Worm (Caenorhabditis elegans) whole organism, young adult: Measurements from ENCODE around the gene T23B5.3.

Experiments
- B0019.2 ChIP-seq: fragments of 200-800 bp; sonication (Bioruptor generic); conservative IDR thresholded peaks from 2 replicates; pipeline ENCODE4 v1.3.6; 2022; ENCODE audit warnings: missing genetic modification reagents, missing genetic modification characterization, missing compliant biosample characterization
- F37B4.10 ChIP-seq: fragments of 200-800 bp; sonication (Bioruptor generic); IDR thresholded peaks from 2 replicates; pipeline ENCODE4 v1.3.6; 2022; ENCODE audit warnings: missing genetic modification characterization, missing compliant biosample characterization
- K11D2.4 ChIP-seq: fragments of 200-800 bp; sonication (Bioruptor generic); IDR thresholded peaks from 2 replicates; pipeline ENCODE4 v1.3.6; 2022; ENCODE audit warnings: missing genetic modification reagents, missing genetic modification characterization, missing compliant biosample characterization
- T07F8.4 ChIP-seq: sonication (generic microtip); optimal IDR thresholded peaks from 2 replicates; lab custom pipeline; 2016; ENCODE audit warnings: mild to moderate bottlenecking, missing genetic modification characterization, moderate library complexity, missing compliant biosample characterization
- T26A5.8 ChIP-seq: sonication (generic microtip); optimal IDR thresholded peaks from 2 replicates; lab custom pipeline; 2016; ENCODE audit warnings: missing genetic modification characterization, missing compliant biosample characterization
- Y53G8AR.9 ChIP-seq: fragments of 200-800 bp; sonication (Bioruptor generic); conservative IDR thresholded peaks from 2 replicates; pipeline ENCODE4 v1.3.6; 2022; ENCODE audit warnings: missing genetic modification reagents, missing genetic modification characterization, missing compliant biosample characterization
- Y56A3A.18 ChIP-seq: fragments of 200-800 bp; sonication (Bioruptor generic); IDR thresholded peaks from 2 replicates; pipeline ENCODE4 v1.3.6; 2022; ENCODE audit warnings: missing genetic modification reagents, missing genetic modification characterization, missing compliant biosample characterization
- Y95B8A.8 ChIP-seq: fragments of 200-800 bp; sonication (Bioruptor generic); IDR thresholded peaks from 2 replicates; pipeline ENCODE4 v1.3.6; 2022; ENCODE audit warnings: missing genetic modification reagents, missing genetic modification characterization, missing compliant biosample characterization
- ama-1 ChIP-seq, 3 experiments: fragments of 150-350 bp in 1 of 3; sonication (generic microtip) in 2 of 3; optimal IDR thresholded peaks; 2 replicates each; lab custom pipeline; 2014 to 2018; ENCODE audit warnings: missing biosample characterization in 2 of 3, missing genetic modification characterization in 2 of 3, missing genetic modification reagents in 2 of 3
- aptf-2 ChIP-seq: fragments of 200-800 bp; sonication (Bioruptor generic); conservative IDR thresholded peaks from 2 replicates; pipeline ENCODE4 v1.3.6; 2022; ENCODE audit warnings: missing genetic modification reagents, missing genetic modification characterization, missing compliant biosample characterization
- atf-7 ChIP-seq: sonication (generic microtip); optimal IDR thresholded peaks from 2 replicates; lab custom pipeline; 2017; ENCODE audit warnings: mild to moderate bottlenecking, missing genetic modification characterization, missing compliant biosample characterization
- attf-3 ChIP-seq: fragments of 200-800 bp; sonication (Bioruptor generic); conservative IDR thresholded peaks from 2 replicates; pipeline ENCODE4 v1.3.6; 2022; ENCODE audit warnings: missing genetic modification reagents, missing genetic modification characterization, missing compliant biosample characterization
- cebp-2 ChIP-seq: fragments of 200-800 bp; sonication (Bioruptor generic); IDR thresholded peaks from 2 replicates; pipeline ENCODE4 v1.3.6; 2022; ENCODE audit warnings: missing genetic modification characterization, missing compliant biosample characterization
- ceh-100 ChIP-seq: fragments of 200-800 bp; sonication (Bioruptor generic); IDR thresholded peaks from 2 replicates; pipeline ENCODE4 v1.3.6; 2022; ENCODE audit warnings: missing genetic modification reagents, missing genetic modification characterization, missing compliant biosample characterization
- chd-7 ChIP-seq: sonication (generic microtip); optimal IDR thresholded peaks from 2 replicates; lab custom pipeline; 2016; ENCODE audit warnings: mild to moderate bottlenecking, missing genetic modification characterization, moderate library complexity, missing compliant biosample characterization
- die-1 ChIP-seq: sonication (generic microtip); optimal IDR thresholded peaks from 2 replicates; lab custom pipeline; 2016; ENCODE audit warnings: missing genotype, mild to moderate bottlenecking, missing genetic modification characterization, missing compliant biosample characterization
- dpff-1 ChIP-seq: sonication (generic microtip); optimal IDR thresholded peaks from 2 replicates; lab custom pipeline; 2017; ENCODE audit warnings: mild to moderate bottlenecking, missing genetic modification characterization, missing compliant biosample characterization
- egrh-3 ChIP-seq: fragments of 200-800 bp; sonication (Bioruptor generic); IDR thresholded peaks from 2 replicates; pipeline ENCODE4 v1.3.6; 2022; ENCODE audit warnings: missing genetic modification reagents, missing genetic modification characterization, missing compliant biosample characterization
- fkh-3 ChIP-seq: sonication (generic microtip); optimal IDR thresholded peaks from 2 replicates; lab custom pipeline; 2016; ENCODE audit warnings: mild to moderate bottlenecking, missing genetic modification characterization, missing compliant biosample characterization
- hmg-1.2 ChIP-seq: fragments of 200-800 bp; sonication (Bioruptor generic); IDR thresholded peaks from 2 replicates; pipeline ENCODE4 v1.3.6; 2022; ENCODE audit warnings: missing genetic modification reagents, missing genetic modification characterization, missing compliant biosample characterization
- let-607 ChIP-seq, 2 experiments: fragments of 200-800 bp in 1 of 2; sonication (Bioruptor generic) in 1 of 2; sonication (generic microtip) in 1 of 2; optimal IDR thresholded peaks; 2 replicates each; lab custom pipeline; 2016 to 2018; ENCODE audit warnings: mild to moderate bottlenecking in 2 of 2, missing compliant biosample characterization in 2 of 2, missing genetic modification characterization in 2 of 2, moderate library complexity in 2 of 2, missing genotype in 1 of 2
- lir-1 ChIP-seq: fragments of 200-800 bp; sonication (Bioruptor generic); conservative IDR thresholded peaks from 2 replicates; pipeline ENCODE4 v1.3.6; 2022; ENCODE audit warnings: missing genetic modification reagents, missing genetic modification characterization, missing compliant biosample characterization
- madf-6 ChIP-seq: fragments of 200-800 bp; sonication (Bioruptor generic); IDR thresholded peaks from 2 replicates; pipeline ENCODE4 v1.3.6; 2022; ENCODE audit warnings: missing genetic modification reagents, missing genetic modification characterization, missing compliant biosample characterization
- madf-8 ChIP-seq: fragments of 200-800 bp; sonication (Bioruptor generic); conservative IDR thresholded peaks from 2 replicates; pipeline ENCODE4 v1.3.6; 2022; ENCODE audit warnings: missing genetic modification reagents, missing genetic modification characterization, missing compliant biosample characterization
- nfya-2 ChIP-seq: fragments of 200-800 bp; sonication (Bioruptor generic); IDR thresholded peaks from 2 replicates; pipeline ENCODE4 v1.3.6; 2022; ENCODE audit warnings: missing genetic modification reagents, missing genetic modification characterization, missing compliant biosample characterization
- nfyb-1 ChIP-seq: fragments of 200-800 bp; sonication (Bioruptor generic); IDR thresholded peaks from 2 replicates; pipeline ENCODE4 v1.3.6; 2022; ENCODE audit warnings: missing genetic modification reagents, missing genetic modification characterization, missing compliant biosample characterization
- nhr-80 ChIP-seq: sonication (generic microtip); optimal IDR thresholded peaks from 2 replicates; lab custom pipeline; 2016; ENCODE audit warnings: missing genetic modification characterization, missing compliant biosample characterization
- nhr-90 ChIP-seq: sonication (generic microtip); optimal IDR thresholded peaks from 2 replicates; lab custom pipeline; 2016; ENCODE audit warnings: missing genotype, mild to moderate bottlenecking, missing genetic modification characterization, missing compliant biosample characterization
- pbrm-1 ChIP-seq: fragments of 200-800 bp; sonication (Bioruptor generic); IDR thresholded peaks from 2 replicates; pipeline ENCODE4 v1.3.6; 2022; ENCODE audit warnings: missing genetic modification reagents, missing genetic modification characterization, missing compliant biosample characterization
- sea-2 ChIP-seq: fragments of 200-800 bp; sonication (Bioruptor generic); IDR thresholded peaks from 2 replicates; pipeline ENCODE4 v1.3.6; 2022; ENCODE audit warnings: missing genetic modification characterization, missing compliant biosample characterization
- somi-1 ChIP-seq: fragments of 200-800 bp; sonication (Bioruptor generic); optimal IDR thresholded peaks from 2 replicates; lab custom pipeline; 2018; ENCODE audit warnings: mild to moderate bottlenecking, missing genetic modification characterization, missing compliant biosample characterization
- sptf-2 ChIP-seq: fragments of 200-800 bp; sonication (Bioruptor generic); optimal IDR thresholded peaks from 2 replicates; lab custom pipeline; 2018; ENCODE audit warnings: mild to moderate bottlenecking, missing genetic modification characterization, missing compliant biosample characterization
- tbp1 ChIP-seq: fragments of 200-800 bp; sonication (Bioruptor generic); optimal IDR thresholded peaks from 2 replicates; lab custom pipeline; 2018; ENCODE audit warnings: mild to moderate bottlenecking, missing genetic modification characterization, missing compliant biosample characterization
- tbx-9 ChIP-seq: sonication (generic microtip); optimal IDR thresholded peaks from 2 replicates; lab custom pipeline; 2016; ENCODE audit warnings: borderline replicate concordance, missing genetic modification characterization, inconsistent platforms, missing compliant biosample characterization
- xnd-1 ChIP-seq: sonication (generic microtip); optimal IDR thresholded peaks from 2 replicates; lab custom pipeline; 2016; ENCODE audit warnings: missing genotype, missing genetic modification reagents, missing genetic modification characterization, missing compliant biosample characterization
- zfh-2 ChIP-seq: fragments of 200-800 bp; sonication (Bioruptor generic); conservative IDR thresholded peaks from 2 replicates; pipeline ENCODE4 v1.3.6; 2022; ENCODE audit warnings: missing genetic modification reagents, missing genetic modification characterization, missing compliant biosample characterization
- ztf-25 ChIP-seq: fragments of 200-800 bp; sonication (Bioruptor generic); IDR thresholded peaks from 2 replicates; pipeline ENCODE4 v1.3.6; 2022; ENCODE audit warnings: missing genetic modification reagents, missing genetic modification characterization, missing compliant biosample characterization
- ztf-28 ChIP-seq: fragments of 200-800 bp; sonication (Bioruptor generic); IDR thresholded peaks from 2 replicates; pipeline ENCODE4 v1.3.6; 2022; ENCODE audit warnings: missing genetic modification reagents, missing genetic modification characterization, missing compliant biosample characterization
- ztf-6 ChIP-seq: fragments of 200-800 bp; sonication (Bioruptor generic); IDR thresholded peaks from 2 replicates; pipeline ENCODE4 v1.3.6; 2022; ENCODE audit warnings: missing genetic modification reagents, missing genetic modification characterization, missing compliant biosample characterization

T23B5.3 gene

DNA sequence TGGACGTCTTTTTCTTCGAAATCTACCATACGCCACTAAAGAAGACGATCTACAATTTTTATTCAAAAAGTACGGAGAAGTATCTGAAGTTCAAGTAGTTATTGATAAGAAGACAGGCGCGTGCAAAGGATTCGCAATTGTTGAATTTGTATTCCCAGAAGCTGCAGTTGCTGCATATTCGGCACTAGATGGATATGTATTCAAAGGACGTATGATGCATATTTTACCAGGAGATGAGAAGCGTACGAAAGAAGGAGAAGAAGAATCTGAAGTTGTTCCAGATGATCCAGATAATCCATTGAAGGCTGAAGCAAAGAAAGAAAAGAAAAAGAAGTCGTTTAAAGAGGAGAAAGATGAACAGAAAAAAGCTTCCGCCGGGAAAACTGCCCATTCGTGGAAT lies 37.5 kb downstream of the T23B5.3 start:
- TF ChIP-seq T26A5.8 (tag; lab: Kevin White, UChicago) = no peak
- no peak for TF ChIP-seq tbx-9
- TF ChIP-seq tbp1 (GFP tag; lab: Kevin White, UChicago) = no peak

ce11 chrIV:12728162-12728561 lies 39.7 kb downstream of the T23B5.3 start:
- TF ChIP-seq xnd-1 (tag; lab: Kevin White, UChicago) = no peak
- peak; percentile 21 for TF ChIP-seq nhr-80

DNA sequence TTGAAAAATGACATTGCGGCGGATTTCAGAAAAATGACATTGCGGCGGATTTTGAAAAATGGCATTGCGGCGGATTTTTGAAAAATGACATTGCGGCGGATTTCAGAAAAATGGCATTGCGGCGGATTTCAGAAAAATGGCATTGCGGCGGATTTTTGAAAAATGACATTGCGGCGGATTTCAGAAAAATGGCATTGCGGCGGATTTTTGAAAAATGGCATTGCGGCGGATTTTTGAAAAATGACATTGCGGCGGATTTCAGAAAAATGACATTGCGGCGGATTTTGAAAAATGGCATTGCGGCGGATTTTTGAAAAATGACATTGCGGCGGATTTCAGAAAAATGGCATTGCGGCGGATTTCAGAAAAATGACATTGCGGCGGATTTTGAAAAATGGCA lies 42.2 kb downstream of the T23B5.3 start:
- TF ChIP-seq ztf-6 (GFP tag; lab: Robert Waterston, UW) = peak; percentile 57; the same call in 1 of the 2 replicates
- TF ChIP-seq madf-6 = 0 out of 2 replicates have a peak, but pooled peaks have one; percentile 3
- 0 out of 2 replicates have a peak, but pooled peaks have one; percentile 58 for TF ChIP-seq nfyb-1
- TF ChIP-seq Y95B8A.8 = peak; percentile 50; the same call in 1 of the 2 replicates

DNA sequence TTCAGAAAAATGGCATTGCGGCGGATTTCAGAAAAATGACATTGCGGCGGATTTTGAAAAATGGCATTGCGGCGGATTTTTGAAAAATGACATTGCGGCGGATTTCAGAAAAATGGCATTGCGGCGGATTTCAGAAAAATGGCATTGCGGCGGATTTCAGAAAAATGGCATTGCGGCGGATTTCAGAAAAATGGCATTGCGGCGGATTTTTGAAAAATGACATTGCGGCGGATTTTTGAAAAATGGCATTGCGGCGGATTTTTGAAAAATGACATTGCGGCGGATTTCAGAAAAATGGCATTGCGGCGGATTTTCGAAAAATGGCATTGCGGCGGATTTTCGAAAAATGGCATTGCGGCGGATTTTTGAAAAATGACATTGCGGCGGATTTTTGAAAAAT lies 43.0 kb downstream of the T23B5.3 start:
- TF ChIP-seq F37B4.10 (0 out of 2 replicates have a peak, but pooled peaks have one; percentile 63), ztf-25 (GFP tag; lab: Robert Waterston, UW) (0 out of 2 replicates have a peak, but pooled peaks have one; percentile 53), cebp-2 (GFP tag; lab: Robert Waterston, UW) (0 out of 2 replicates have a peak, but pooled peaks have one; percentile 25), Y53G8AR.9 (0 out of 2 replicates have a peak, but pooled peaks have one; percentile 36), nfya-2 (GFP tag; lab: Robert Waterston, UW) (peak; percentile 4; the same call in 1 of the 2 replicates)

ce11 chrIV:12741438-12741837 lies 53.0 kb downstream of the T23B5.3 start, which contains the start of gene T23F6.5:
Gene T23F6.5 (minus strand): TSS chrIV:12741538.
- no peak for TF ChIP-seq somi-1 (GFP tag; lab: Kevin White, UChicago)
- no peak for TF ChIP-seq dpff-1
- TF ChIP-seq sptf-2 = no peak
- no peak for TF ChIP-seq sea-2 (GFP tag; lab: Robert Waterston, UW)
- no peak for TF ChIP-seq aptf-2 (GFP tag; lab: Robert Waterston, UW)
- no peak for TF ChIP-seq ztf-25 (GFP tag; lab: Robert Waterston, UW)

DNA sequence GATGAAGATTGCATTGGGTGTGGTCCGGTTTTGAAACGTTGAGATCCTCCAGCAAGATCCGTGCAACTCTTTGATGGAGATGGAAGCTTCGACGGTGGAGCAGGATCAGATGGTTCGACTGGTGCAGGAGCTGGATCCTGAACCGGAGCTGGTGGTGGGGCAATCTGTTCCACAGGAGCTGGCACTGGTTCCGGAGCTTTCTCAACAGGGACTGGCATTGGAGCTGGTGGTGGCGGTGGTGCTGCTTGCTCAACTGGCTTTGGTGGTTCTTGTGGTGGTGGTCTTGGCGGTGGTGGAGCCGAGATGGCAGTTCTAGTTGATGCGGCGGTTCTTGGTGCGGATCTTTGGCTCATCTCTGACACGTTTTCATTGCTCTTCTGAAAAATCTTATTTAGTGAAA lies 55.2 kb downstream of the T23B5.3 start:
- TF ChIP-seq Y56A3A.18 (GFP tag; lab: Robert Waterston, UW) (no peak), atf-7 (tag; lab: Kevin White, UChicago) (no peak), K11D2.4 (no peak), pbrm-1 (GFP tag; lab: Robert Waterston, UW) (no peak), madf-6 (no peak), madf-8 (no peak), F37B4.10 (0 out of 2 replicates have a peak, but pooled peaks have one; percentile 30), fkh-3 (tag; lab: Kevin White, UChicago) (no peak), die-1 (tag; lab: Kevin White, UChicago) (no peak), egrh-3 (GFP tag; lab: Robert Waterston, UW) (peak; percentile 46; the same call in 1 of the 2 replicates), zfh-2 (GFP tag; lab: Robert Waterston, UW) (peak; percentile 82), T07F8.4 (tag; lab: Kevin White, UChicago) (no peak), lir-1 (GFP tag; lab: Robert Waterston, UW) (no peak), let-607 (tag; optimal IDR thresholded peaks at IDR 0.05; lab: Kevin White, UChicago) (no peak), nhr-90 (tag; lab: Kevin White, UChicago) (no peak), nfyb-1 (no peak), attf-3 (GFP tag; lab: Robert Waterston, UW) (no peak), chd-7 (tag; lab: Kevin White, UChicago) (no peak), ama-1 (optimal IDR thresholded peaks at IDR 0.05; lab: Kevin White, UChicago) (no peak), ama-1 (GFP tag; optimal IDR thresholded peaks at IDR 0.05; lab: Kevin White, UChicago) (no peak), ceh-100 (no peak), nfya-2 (GFP tag; lab: Robert Waterston, UW) (no peak), B0019.2 (GFP tag; lab: Robert Waterston, UW) (no peak), hmg-1.2 (GFP tag; lab: Robert Waterston, UW) (no peak), ztf-28 (GFP tag; lab: Robert Waterston, UW) (no peak)
- TF ChIP-seq, all 124 proteins: peak for 3
